Fruit fly (Drosophila melanogaster): ENCODE measurements around the gene Sc2.

The Sc2 gene

DNA sequence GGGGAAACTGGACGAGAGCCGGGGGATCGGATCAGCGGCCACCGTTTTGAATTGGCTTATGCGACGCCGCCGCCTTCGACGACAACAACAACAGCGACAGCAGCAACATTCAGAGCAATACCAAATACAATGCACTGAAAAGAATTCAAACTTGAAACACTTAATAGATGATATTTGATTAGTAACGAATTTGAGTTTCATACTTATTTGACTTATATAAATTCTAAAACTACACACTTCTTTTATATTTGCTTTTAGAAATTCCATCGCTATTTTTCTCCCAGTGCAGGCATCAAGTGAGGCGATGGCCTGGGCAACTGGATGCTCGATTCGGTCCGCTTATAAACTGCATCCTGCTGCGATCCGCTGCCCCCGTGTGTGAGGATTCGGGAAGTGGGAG is 35.3 kb upstream of the Sc2 start:
- no peak for TF ChIP-seq CG12768 (GFP tag; optimal IDR thresholded peaks at IDR 0.05)
- no peak for TF ChIP-seq kay (GFP tag; ENCODE audit: borderline replicate concordance)
- no peak for TF ChIP-seq CG5204 (GFP tag; optimal IDR thresholded peaks at IDR 0.05)
- no peak for TF ChIP-seq CG1620 (GFP tag; optimal IDR thresholded peaks at IDR 0.05)
- TF ChIP-seq CG7045 (GFP tag; optimal IDR thresholded peaks at IDR 0.05): no peak
- TF ChIP-seq CG14711 (tag; optimal IDR thresholded peaks at IDR 0.05): no peak
- TF ChIP-seq bab1 (GFP tag; optimal IDR thresholded peaks at IDR 0.05): no peak
- no peak for TF ChIP-seq pad (GFP tag; optimal IDR thresholded peaks at IDR 0.05)
- no peak for TF ChIP-seq ovo (GFP tag; optimal IDR thresholded peaks at IDR 0.05)
- no peak for TF ChIP-seq Mnt (GFP tag; optimal IDR thresholded peaks at IDR 0.05)

DNA sequence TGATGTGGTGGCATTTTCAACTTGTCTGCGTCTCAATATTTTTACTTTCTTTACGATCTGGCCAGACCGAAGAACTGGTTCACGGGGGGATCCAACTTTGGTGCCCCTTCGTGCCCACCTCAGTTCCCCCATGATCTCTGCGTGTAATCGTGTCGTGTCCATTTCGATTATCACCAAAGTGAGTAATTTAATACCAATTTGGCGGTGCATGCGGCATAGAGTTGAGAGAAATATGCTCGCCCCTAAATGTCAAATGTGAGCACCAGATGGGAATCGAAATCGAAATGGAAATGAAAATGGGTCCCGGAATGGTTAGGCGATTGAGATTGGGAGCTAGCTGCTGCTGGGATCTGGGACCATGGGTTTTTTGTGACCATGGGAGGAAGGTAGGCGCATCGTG is 32.0 kb upstream of the Sc2 start:
- TF ChIP-seq tj (GFP tag; optimal IDR thresholded peaks at IDR 0.05) (no peak), toe (GFP tag; optimal IDR thresholded peaks at IDR 0.05) (no peak), CG33017 (tag; optimal IDR thresholded peaks at IDR 0.05) (no peak), CG12768 (GFP tag; optimal IDR thresholded peaks at IDR 0.05) (no peak), CG11617 (GFP tag; optimal IDR thresholded peaks at IDR 0.05) (no peak), CG1620 (GFP tag; optimal IDR thresholded peaks at IDR 0.05) (no peak), Clk (GFP tag; optimal IDR thresholded peaks at IDR 0.05) (no peak), bab1 (GFP tag; optimal IDR thresholded peaks at IDR 0.05) (no peak), Crg-1 (GFP tag; optimal IDR thresholded peaks at IDR 0.05) (no peak), CG14711 (tag; optimal IDR thresholded peaks at IDR 0.05) (no peak), kay (GFP tag; ENCODE audit: borderline replicate concordance) (no peak), Mnt (GFP tag; optimal IDR thresholded peaks at IDR 0.05) (no peak), cnc (optimal IDR thresholded peaks at IDR 0.05) (no peak), cic (GFP tag; optimal IDR thresholded peaks at IDR 0.05) (no peak), ovo (GFP tag; optimal IDR thresholded peaks at IDR 0.05) (no peak), CG5204 (GFP tag; optimal IDR thresholded peaks at IDR 0.05) (no peak), pad (GFP tag; optimal IDR thresholded peaks at IDR 0.05) (no peak), CG7101 (tag; optimal IDR thresholded peaks at IDR 0.05) (no peak)

DNA sequence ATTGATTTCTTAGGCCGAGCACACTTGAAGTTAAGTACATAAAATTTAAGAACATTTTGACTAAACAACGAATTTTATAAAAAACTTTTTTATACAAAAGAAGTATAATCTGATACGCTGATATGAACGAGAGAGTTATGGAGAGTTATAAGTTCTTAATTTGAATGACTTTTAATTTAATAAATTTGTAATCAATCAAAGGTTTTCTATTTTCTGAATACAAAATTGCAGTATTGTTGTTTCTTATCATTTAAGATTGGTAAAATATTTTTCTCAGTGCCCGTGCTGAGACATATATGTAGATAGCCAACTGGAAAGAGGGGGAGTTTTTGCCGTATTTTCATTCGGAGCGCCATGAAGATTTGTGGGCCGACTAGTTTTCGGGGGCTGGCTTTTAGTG is 30.2 kb upstream of the Sc2 start:
- TF ChIP-seq ovo (GFP tag; optimal IDR thresholded peaks at IDR 0.05) (no peak), Mnt (GFP tag; optimal IDR thresholded peaks at IDR 0.05) (no peak), CG14711 (tag; optimal IDR thresholded peaks at IDR 0.05) (no peak), pad (GFP tag; optimal IDR thresholded peaks at IDR 0.05) (no peak), CG7045 (GFP tag; optimal IDR thresholded peaks at IDR 0.05) (no peak), CG1620 (GFP tag; optimal IDR thresholded peaks at IDR 0.05) (no peak), CG33017 (tag; optimal IDR thresholded peaks at IDR 0.05) (no peak), Crg-1 (GFP tag; optimal IDR thresholded peaks at IDR 0.05) (no peak), cnc (optimal IDR thresholded peaks at IDR 0.05) (no peak), CG5204 (GFP tag; optimal IDR thresholded peaks at IDR 0.05) (no peak), Clk (GFP tag; optimal IDR thresholded peaks at IDR 0.05) (no peak), CG12768 (GFP tag; optimal IDR thresholded peaks at IDR 0.05) (no peak), cic (GFP tag; optimal IDR thresholded peaks at IDR 0.05) (no peak), tj (GFP tag; optimal IDR thresholded peaks at IDR 0.05) (no peak), CG7101 (tag; optimal IDR thresholded peaks at IDR 0.05) (no peak), Hr96 (GFP tag; optimal IDR thresholded peaks at IDR 0.05) (no peak), kay (GFP tag; ENCODE audit: borderline replicate concordance) (no peak), CG11617 (GFP tag; optimal IDR thresholded peaks at IDR 0.05) (no peak), bab1 (GFP tag; optimal IDR thresholded peaks at IDR 0.05) (no peak)

DNA sequence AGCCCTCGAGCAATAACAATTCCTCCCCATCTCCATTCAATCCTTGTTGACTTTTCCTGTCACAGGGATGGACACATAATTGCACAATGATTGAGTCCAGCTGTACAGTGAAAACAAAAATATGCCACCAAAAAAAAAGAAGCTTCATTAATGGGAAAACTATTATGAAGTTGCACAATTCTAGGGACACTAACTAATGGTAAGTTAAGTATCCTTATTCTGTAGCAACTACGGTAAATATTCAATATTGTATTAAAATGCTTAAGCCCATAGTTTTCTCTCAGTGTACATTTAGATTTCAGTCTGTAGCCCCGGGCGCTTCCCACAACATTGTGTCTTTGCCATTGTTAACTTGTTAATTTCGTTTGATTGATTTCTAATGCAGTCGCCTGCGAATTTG is 28.3 kb upstream of the Sc2 start:
- no peak for TF ChIP-seq CG7101 (tag; optimal IDR thresholded peaks at IDR 0.05)
- no peak for TF ChIP-seq CG7045 (GFP tag; optimal IDR thresholded peaks at IDR 0.05)
- no peak for TF ChIP-seq bab1 (GFP tag; optimal IDR thresholded peaks at IDR 0.05)
- no peak for TF ChIP-seq tj (GFP tag; optimal IDR thresholded peaks at IDR 0.05)
- no peak for TF ChIP-seq CG33017 (tag; optimal IDR thresholded peaks at IDR 0.05)
- TF ChIP-seq cic (GFP tag; optimal IDR thresholded peaks at IDR 0.05): no peak
- TF ChIP-seq Hr96 (GFP tag; optimal IDR thresholded peaks at IDR 0.05): no peak
- no peak for TF ChIP-seq Clk (GFP tag; optimal IDR thresholded peaks at IDR 0.05)
- TF ChIP-seq CG11617 (GFP tag; optimal IDR thresholded peaks at IDR 0.05): no peak
- no peak for TF ChIP-seq Mnt (GFP tag; optimal IDR thresholded peaks at IDR 0.05)
- no peak for TF ChIP-seq CG5204 (GFP tag; optimal IDR thresholded peaks at IDR 0.05)
- no peak for TF ChIP-seq ovo (GFP tag; optimal IDR thresholded peaks at IDR 0.05)
- TF ChIP-seq cnc (optimal IDR thresholded peaks at IDR 0.05): no peak
- no peak for TF ChIP-seq pad (GFP tag; optimal IDR thresholded peaks at IDR 0.05)

DNA sequence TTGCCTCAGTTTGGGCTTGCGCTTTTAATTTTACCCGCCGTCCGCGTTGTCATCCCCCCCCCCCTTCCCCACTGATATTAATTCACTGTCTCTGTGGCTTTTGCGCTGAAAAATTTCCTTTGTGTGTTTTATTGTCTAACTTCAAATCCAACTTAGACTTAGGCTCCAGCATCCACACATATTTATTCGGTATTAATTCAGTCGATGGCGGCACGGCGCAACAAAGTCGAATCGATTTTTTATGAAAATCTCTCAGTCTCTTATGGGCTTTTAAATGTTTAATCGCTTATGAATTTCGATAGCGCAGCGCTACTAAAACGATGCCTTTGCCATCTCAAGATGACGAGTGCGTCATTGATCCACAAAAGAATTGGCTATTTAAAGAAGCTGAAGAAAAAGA is 27.3 kb upstream of the Sc2 start:
- TF ChIP-seq CG14711 (tag; optimal IDR thresholded peaks at IDR 0.05) (no peak), kay (GFP tag; ENCODE audit: borderline replicate concordance) (peak; percentile 19), pad (GFP tag; optimal IDR thresholded peaks at IDR 0.05) (no peak), CG12768 (GFP tag; optimal IDR thresholded peaks at IDR 0.05) (no peak), CG7101 (tag; optimal IDR thresholded peaks at IDR 0.05) (no peak), CG1620 (GFP tag; optimal IDR thresholded peaks at IDR 0.05) (no peak)

DNA sequence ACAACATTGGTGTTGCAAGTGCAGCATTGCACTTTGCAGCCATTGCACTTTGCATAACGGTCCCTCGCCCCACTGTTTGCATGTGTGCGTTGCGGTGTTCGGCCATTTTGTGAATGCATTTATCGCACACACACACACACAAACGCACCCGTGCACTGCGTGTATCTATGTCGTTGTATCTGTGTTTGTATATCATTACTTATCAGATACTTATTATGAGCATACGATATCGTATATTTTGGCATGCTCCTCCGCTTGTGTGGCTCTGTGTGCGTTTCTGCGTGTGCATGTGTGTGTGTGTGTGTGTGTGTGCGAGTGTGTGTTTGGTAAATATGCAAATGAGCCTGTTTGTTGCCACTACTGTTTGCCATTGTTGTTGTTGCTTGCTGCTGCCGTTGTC is 26.4 kb upstream of the Sc2 start:
- no peak for TF ChIP-seq cnc (optimal IDR thresholded peaks at IDR 0.05)
- TF ChIP-seq toe (GFP tag; optimal IDR thresholded peaks at IDR 0.05): no peak
- no peak for TF ChIP-seq Hr96 (GFP tag; optimal IDR thresholded peaks at IDR 0.05)
- TF ChIP-seq bab1 (GFP tag; optimal IDR thresholded peaks at IDR 0.05): no peak

DNA sequence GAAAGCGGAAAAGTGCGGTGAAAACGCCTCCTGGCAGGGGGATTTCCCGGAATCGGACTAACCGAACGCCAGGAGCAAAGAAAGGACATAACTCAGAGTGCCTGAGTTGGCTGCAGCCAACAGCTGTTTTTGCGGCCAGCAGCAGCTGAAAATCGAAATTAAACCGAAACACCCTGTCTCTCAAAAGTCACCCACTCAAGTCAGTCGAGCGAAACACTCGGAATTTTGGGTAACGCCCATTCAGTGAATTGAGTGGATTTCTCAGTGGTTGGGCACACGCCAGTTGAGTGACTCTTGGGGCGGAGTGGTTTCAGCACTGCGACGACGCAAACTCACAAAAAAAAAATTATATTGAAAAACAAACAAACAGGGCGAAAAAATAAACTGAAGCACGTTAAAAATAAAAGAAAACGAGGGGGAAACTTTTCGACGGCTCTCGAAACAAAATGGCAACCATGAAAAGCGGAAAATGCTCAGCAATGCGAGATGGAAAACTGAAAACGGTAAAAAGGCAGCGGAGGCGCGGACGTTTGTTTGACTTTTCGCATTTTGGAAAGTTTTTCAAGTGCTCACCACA is 24.5 kb upstream of the Sc2 start:
- TF ChIP-seq Clk (GFP tag; optimal IDR thresholded peaks at IDR 0.05) (no peak), kay (GFP tag; ENCODE audit: borderline replicate concordance) (no peak), cic (GFP tag; optimal IDR thresholded peaks at IDR 0.05) (no peak), cnc (optimal IDR thresholded peaks at IDR 0.05) (no peak), Mnt (GFP tag; optimal IDR thresholded peaks at IDR 0.05) (no peak), Crg-1 (GFP tag; optimal IDR thresholded peaks at IDR 0.05) (no peak), toe (GFP tag; optimal IDR thresholded peaks at IDR 0.05) (no peak), CG7045 (GFP tag; optimal IDR thresholded peaks at IDR 0.05) (no peak), tj (GFP tag; optimal IDR thresholded peaks at IDR 0.05) (no peak)

Data from whole organism, adult.